Fruit fly (Drosophila melanogaster): ENCODE data around the gene Ufl1.
A peak's percentile ranks its signal among the peaks of the same experiment; 100 is the strongest.

The Ufl1 gene

dm6 chr3R:7074297-7075114, at the start of gene Ufl1, which contains the start of gene CG1943:
Gene Ufl1, minus strand, starts transcription at chr3R:7074452.
Gene CG1943, plus strand, starts transcription at chr3R:7074859.
- no peak for TF ChIP-seq noc (tag; optimal IDR thresholded peaks at IDR 0.05)

- no peak for TF ChIP-seq noc (tag; optimal IDR thresholded peaks at IDR 0.05)
Observed at dm6 chr3R:7123699-7124098, 49.4 kb upstream of the Ufl1 start.

dm6 chr3R:7123073-7123572, 48.9 kb upstream of the Ufl1 start:
- no peak for TF ChIP-seq noc (tag; optimal IDR thresholded peaks at IDR 0.05)

- TF ChIP-seq noc (tag; optimal IDR thresholded peaks at IDR 0.05) = no peak
Observed at dm6 chr3R:7122172-7123072, 48.2 kb upstream of the Ufl1 start.

dm6 chr3R:7117590-7117989, 43.3 kb upstream of the Ufl1 start, which contains the start of gene Mlp84B:
Gene Mlp84B, minus strand, starts transcription at chr3R:7117732.
- no peak for TF ChIP-seq noc (tag; optimal IDR thresholded peaks at IDR 0.05)

- no peak for TF ChIP-seq noc (tag; optimal IDR thresholded peaks at IDR 0.05)
Observed at dm6 chr3R:7116511-7116910, 42.3 kb upstream of the Ufl1 start.

- TF ChIP-seq noc (tag; optimal IDR thresholded peaks at IDR 0.05) = no peak
Observed at dm6 chr3R:7112977-7113376, 38.7 kb upstream of the Ufl1 start.

- no peak for TF ChIP-seq noc (tag; optimal IDR thresholded peaks at IDR 0.05)
Observed at dm6 chr3R:7111206-7111858, 37.1 kb upstream of the Ufl1 start.

dm6 chr3R:7109760-7110303, 35.6 kb upstream of the Ufl1 start:
- TF ChIP-seq noc (tag; optimal IDR thresholded peaks at IDR 0.05) = no peak

dm6 chr3R:7108589-7109312, 34.5 kb upstream of the Ufl1 start:
- peak; percentile 5 for TF ChIP-seq noc (tag; optimal IDR thresholded peaks at IDR 0.05)

- peak; percentile 58 for TF ChIP-seq noc (tag; optimal IDR thresholded peaks at IDR 0.05)
Observed at dm6 chr3R:7107713-7108588, 33.7 kb upstream of the Ufl1 start.

dm6 chr3R:7105503-7106164, 31.4 kb upstream of the Ufl1 start:
- no peak for TF ChIP-seq noc (tag; optimal IDR thresholded peaks at IDR 0.05)

dm6 chr3R:7104308-7104707, 30.1 kb upstream of the Ufl1 start:
- TF ChIP-seq noc (tag; optimal IDR thresholded peaks at IDR 0.05) = no peak
